Worm (Caenorhabditis elegans) whole organism, L2 larva: ENCODE data around the gene K07E3.4.

Source experiments
- lin-13 ChIP-seq: fragments of 150-350 bp; optimal IDR thresholded peaks from 2 replicates; lab custom pipeline; 2014; ENCODE audit warnings: missing biosample characterization, missing genetic modification reagents, missing genetic modification characterization
- lin-39 ChIP-seq: fragments of 150-350 bp; optimal IDR thresholded peaks from 2 replicates; lab custom pipeline; 2014; ENCODE audit warnings: missing biosample characterization, missing genetic modification reagents, missing genetic modification characterization
- nhr-237 ChIP-seq: fragments of 150-350 bp; optimal IDR thresholded peaks from 2 replicates; lab custom pipeline; 2014; ENCODE audit warnings: missing biosample characterization, missing genetic modification characterization
- skn-1 ChIP-seq: sonication (generic microtip); optimal IDR thresholded peaks from 2 replicates; lab custom pipeline; 2017; ENCODE audit warnings: missing biosample characterization, missing genetic modification characterization
- sma-3 ChIP-seq: sonication (generic microtip); optimal IDR thresholded peaks from 2 replicates; lab custom pipeline; 2016; ENCODE audit warnings: missing genetic modification reagents, missing genetic modification characterization, missing compliant biosample characterization
- unc-55 ChIP-seq: fragments of 150-350 bp; sonication (generic microtip); optimal IDR thresholded peaks from 3 replicates; lab custom pipeline; 2014; ENCODE audit warnings: missing biosample characterization, missing genetic modification reagents, missing genetic modification characterization
- zag-1 ChIP-seq: fragments of 150-350 bp; optimal IDR thresholded peaks from 2 replicates; lab custom pipeline; 2014; ENCODE audit warnings: missing biosample characterization, missing genetic modification characterization
- ztf-11 ChIP-seq: sonication (generic microtip); optimal IDR thresholded peaks from 2 replicates; lab custom pipeline; 2017; ENCODE audit warnings: missing biosample characterization, missing genetic modification characterization

DNA sequence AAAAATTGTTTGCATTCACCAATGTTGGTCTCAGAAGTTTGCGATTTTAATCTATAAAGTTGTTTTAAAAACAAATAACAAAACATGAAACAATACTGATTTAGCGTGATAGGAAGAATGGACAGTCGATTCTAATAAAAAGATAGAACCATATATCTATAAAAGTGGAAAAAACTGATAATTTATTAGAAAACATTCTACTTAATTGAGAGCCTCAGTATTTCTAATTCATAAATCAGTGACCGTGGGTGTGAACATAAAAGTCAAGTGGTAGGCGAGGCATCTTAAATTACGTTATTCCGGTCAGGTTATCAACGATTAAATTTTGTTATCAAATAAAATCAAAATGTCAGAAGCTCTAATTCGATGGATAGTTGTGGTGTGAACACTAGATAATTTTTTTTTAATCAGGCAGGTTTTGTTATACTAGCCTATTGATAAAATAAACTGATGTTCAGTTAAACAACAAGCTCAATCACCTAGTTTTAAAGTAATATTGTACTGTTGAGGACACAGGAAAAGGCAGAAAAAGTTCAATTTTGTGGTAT, 15.1 kb upstream of the K07E3.4 start, which contains the start of gene catp-5:
- TF ChIP-seq nhr-237 (tag; lab: Kevin White, UChicago) (no peak), ztf-11 (tag; lab: Kevin White, UChicago) (no peak), skn-1 (tag; lab: Kevin White, UChicago) (no peak), lin-39 (tag; lab: Kevin White, UChicago) (no peak), lin-13 (GFP tag; lab: Kevin White, UChicago) (no peak), zag-1 (no peak), sma-3 (GFP tag; lab: Kevin White, UChicago) (no peak), unc-55 (GFP tag; lab: Kevin White, UChicago) (no peak)
